Worm (Caenorhabditis elegans) whole organism, young adult: ENCODE results near the gene sri-70.

Source experiments
- B0035.1 ChIP-seq: sonication (generic microtip); optimal IDR thresholded peaks from 2 replicates; lab custom pipeline; 2016; ENCODE audit warnings: missing genetic modification characterization, mild to moderate bottlenecking, missing compliant biosample characterization, missing genotype, missing genetic modification reagents
- B0261.1 ChIP-seq: sonication (generic microtip); optimal IDR thresholded peaks from 2 replicates; lab custom pipeline; 2016; ENCODE audit warnings: mild to moderate bottlenecking, missing genetic modification characterization, moderate library complexity, missing compliant biosample characterization
- B0336.3 ChIP-seq: fragments of 200-800 bp; sonication (Bioruptor generic); IDR thresholded peaks from 2 replicates; pipeline ENCODE4 v1.3.6; 2022; ENCODE audit warnings: missing genetic modification characterization, missing compliant biosample characterization
- C06A6.2 ChIP-seq: fragments of 200-800 bp; sonication (Bioruptor generic); conservative IDR thresholded peaks from 2 replicates; pipeline ENCODE4 v1.3.6; 2022; ENCODE audit warnings: missing genetic modification characterization, missing compliant biosample characterization
- C17E4.6 ChIP-seq: fragments of 200-800 bp; sonication (Bioruptor generic); IDR thresholded peaks from 2 replicates; pipeline ENCODE4 v1.3.6; 2022; ENCODE audit warnings: missing genetic modification reagents, missing genetic modification characterization, missing compliant biosample characterization
- F10E7.11 ChIP-seq: sonication (generic microtip); optimal IDR thresholded peaks from 2 replicates; lab custom pipeline; 2017; ENCODE audit warnings: mild to moderate bottlenecking, missing genetic modification characterization, moderate library complexity, missing compliant biosample characterization
- F22D6.2 ChIP-seq: sonication (generic microtip); optimal IDR thresholded peaks from 2 replicates; lab custom pipeline; 2016; ENCODE audit warnings: mild to moderate bottlenecking, missing genetic modification characterization, missing compliant biosample characterization
- F39B2.1 ChIP-seq: fragments of 200-800 bp; sonication (Bioruptor generic); IDR thresholded peaks from 2 replicates; pipeline ENCODE4 v1.3.6; 2022; ENCODE audit warnings: missing genetic modification reagents, missing genetic modification characterization, missing compliant biosample characterization
- F49E8.2 ChIP-seq: sonication (generic microtip); optimal IDR thresholded peaks from 3 replicates; lab custom pipeline; 2017; ENCODE audit warnings: missing genetic modification characterization, mild to moderate bottlenecking, missing compliant biosample characterization, antibody characterized with exemption, moderate library complexity; ENCODE audit not compliant: insufficient read depth
- F52B5.7 ChIP-seq: sonication (generic microtip); optimal IDR thresholded peaks from 2 replicates; lab custom pipeline; 2016; ENCODE audit warnings: mild to moderate bottlenecking, missing genetic modification characterization, missing compliant biosample characterization
- F57A8.1 ChIP-seq: fragments of 200-800 bp; sonication (Bioruptor generic); optimal IDR thresholded peaks from 2 replicates; lab custom pipeline; 2018; ENCODE audit warnings: mild to moderate bottlenecking, missing genetic modification characterization, moderate library complexity, missing compliant biosample characterization
- F57C9.4 ChIP-seq: sonication (generic microtip); optimal IDR thresholded peaks from 2 replicates; lab custom pipeline; 2017; ENCODE audit warnings: mild to moderate bottlenecking, missing genetic modification characterization, missing compliant biosample characterization
- Y56A3A.18 ChIP-seq: fragments of 200-800 bp; sonication (Bioruptor generic); IDR thresholded peaks from 2 replicates; pipeline ENCODE4 v1.3.6; 2022; ENCODE audit warnings: missing genetic modification reagents, missing genetic modification characterization, missing compliant biosample characterization
- ZK185.1 ChIP-seq: sonication (generic microtip); optimal IDR thresholded peaks from 2 replicates; lab custom pipeline; 2016; ENCODE audit warnings: mild to moderate bottlenecking, missing genetic modification characterization, missing compliant biosample characterization; ENCODE audit not compliant: poor library complexity, severe bottlenecking
- ama-1 ChIP-seq, 3 experiments: fragments of 150-350 bp in 1 of 3; sonication (generic microtip) in 2 of 3; optimal IDR thresholded peaks; 2 replicates each; lab custom pipeline; 2014 to 2018; ENCODE audit warnings: missing biosample characterization in 2 of 3, missing genetic modification characterization in 2 of 3, missing genetic modification reagents in 2 of 3
- aptf-2 ChIP-seq: fragments of 200-800 bp; sonication (Bioruptor generic); conservative IDR thresholded peaks from 2 replicates; pipeline ENCODE4 v1.3.6; 2022; ENCODE audit warnings: missing genetic modification reagents, missing genetic modification characterization, missing compliant biosample characterization
- athp-1 ChIP-seq: sonication (generic microtip); optimal IDR thresholded peaks from 2 replicates; lab custom pipeline; 2017; ENCODE audit warnings: mild to moderate bottlenecking, missing genetic modification characterization, missing compliant biosample characterization
- attf-3 ChIP-seq: fragments of 200-800 bp; sonication (Bioruptor generic); conservative IDR thresholded peaks from 2 replicates; pipeline ENCODE4 v1.3.6; 2022; ENCODE audit warnings: missing genetic modification reagents, missing genetic modification characterization, missing compliant biosample characterization
- attf-5 ChIP-seq: fragments of 200-800 bp; sonication (Bioruptor generic); optimal IDR thresholded peaks from 2 replicates; lab custom pipeline; 2018; ENCODE audit warnings: mild to moderate bottlenecking, missing genetic modification characterization, missing compliant biosample characterization
- attf-6 ChIP-seq: fragments of 200-800 bp; sonication (Bioruptor generic); IDR thresholded peaks from 2 replicates; pipeline ENCODE4 v1.3.6; 2022; ENCODE audit warnings: missing genetic modification reagents, missing genetic modification characterization, missing compliant biosample characterization
- bed-1 ChIP-seq: fragments of 200-800 bp; sonication (Bioruptor generic); IDR thresholded peaks from 2 replicates; pipeline ENCODE4 v1.3.6; 2022; ENCODE audit warnings: missing genetic modification reagents, missing genetic modification characterization, missing compliant biosample characterization
- ceh-40 ChIP-seq: fragments of 200-800 bp; sonication (Bioruptor generic); IDR thresholded peaks from 2 replicates; pipeline ENCODE4 v1.3.6; 2022; ENCODE audit warnings: missing genetic modification characterization, missing compliant biosample characterization
- efl-1 ChIP-seq: fragments of 150-350 bp; optimal IDR thresholded peaks from 2 replicates; lab custom pipeline; 2014; ENCODE audit warnings: missing biosample characterization, missing genetic modification reagents, missing genetic modification characterization
- gei-17 ChIP-seq: fragments of 200-800 bp; sonication (Bioruptor generic); optimal IDR thresholded peaks from 2 replicates; lab custom pipeline; 2018; ENCODE audit warnings: mild to moderate bottlenecking, missing genetic modification characterization, missing compliant biosample characterization
- hlh-26 ChIP-seq: fragments of 200-800 bp; sonication (Bioruptor generic); conservative IDR thresholded peaks from 2 replicates; pipeline ENCODE4 v1.3.6; 2022; ENCODE audit warnings: missing genetic modification reagents, missing genetic modification characterization, missing compliant biosample characterization
- hsf-1 ChIP-seq: fragments of 200-800 bp; sonication (Bioruptor generic); IDR thresholded peaks from 2 replicates; pipeline ENCODE4 v1.3.6; 2022; ENCODE audit warnings: missing genetic modification reagents, missing genetic modification characterization, missing compliant biosample characterization
- lin-26 ChIP-seq: fragments of 200-800 bp; sonication (Bioruptor generic); IDR thresholded peaks from 2 replicates; pipeline ENCODE4 v1.3.6; 2022; ENCODE audit warnings: missing genetic modification reagents, missing genetic modification characterization, missing compliant biosample characterization
- lin-40 ChIP-seq: sonication (generic microtip); optimal IDR thresholded peaks from 2 replicates; lab custom pipeline; 2016; ENCODE audit warnings: missing genetic modification characterization, mild to moderate bottlenecking, missing compliant biosample characterization, missing genotype, missing genetic modification reagents
- lir-1 ChIP-seq: fragments of 200-800 bp; sonication (Bioruptor generic); conservative IDR thresholded peaks from 2 replicates; pipeline ENCODE4 v1.3.6; 2022; ENCODE audit warnings: missing genetic modification reagents, missing genetic modification characterization, missing compliant biosample characterization
- mcd-1 ChIP-seq: fragments of 200-800 bp; sonication (Bioruptor generic); IDR thresholded peaks from 2 replicates; pipeline ENCODE4 v1.3.6; 2022; ENCODE audit warnings: missing genetic modification reagents, missing genetic modification characterization, missing compliant biosample characterization
- mes-4 ChIP-seq: sonication (generic microtip); optimal IDR thresholded peaks from 2 replicates; lab custom pipeline; 2016; ENCODE audit warnings: missing genotype, missing genetic modification characterization, missing compliant biosample characterization
- nfya-1 ChIP-seq: sonication (generic microtip); optimal IDR thresholded peaks from 2 replicates; lab custom pipeline; 2017; ENCODE audit warnings: antibody characterized with exemption, missing compliant biosample characterization, missing genetic modification characterization, borderline replicate concordance; ENCODE audit not compliant: insufficient read depth
- nhr-120 ChIP-seq: fragments of 200-800 bp; sonication (Bioruptor generic); IDR thresholded peaks from 2 replicates; pipeline ENCODE4 v1.3.6; 2022; ENCODE audit warnings: missing genetic modification characterization, missing compliant biosample characterization
- nhr-27 ChIP-seq: fragments of 200-800 bp; sonication (Bioruptor generic); optimal IDR thresholded peaks from 2 replicates; lab custom pipeline; 2018; ENCODE audit warnings: mild to moderate bottlenecking, missing genetic modification characterization, moderate library complexity, missing compliant biosample characterization
- nhr-80 ChIP-seq: sonication (generic microtip); optimal IDR thresholded peaks from 2 replicates; lab custom pipeline; 2016; ENCODE audit warnings: missing genetic modification characterization, missing compliant biosample characterization
- rcor-1 ChIP-seq: fragments of 200-800 bp; sonication (Bioruptor generic); IDR thresholded peaks from 2 replicates; pipeline ENCODE4 v1.3.6; 2022; ENCODE audit warnings: missing genetic modification reagents, missing genetic modification characterization, missing compliant biosample characterization
- sdz-38 ChIP-seq: sonication (generic microtip); optimal IDR thresholded peaks from 2 replicates; lab custom pipeline; 2016; ENCODE audit warnings: missing genotype, missing genetic modification characterization, missing compliant biosample characterization
- snpc-4 ChIP-seq, 5 experiments: fragments of 150-350 bp in 1 of 5; sonication (generic microtip) in 4 of 5; optimal IDR thresholded peaks; 2 replicates each; lab custom pipeline; 2014 to 2018; ENCODE audit warnings: missing genetic modification characterization in 5 of 5, missing biosample characterization in 3 of 5, antibody characterized with exemption in 2 of 5, mild to moderate bottlenecking in 2 of 5, missing compliant biosample characterization in 2 of 5, missing genotype in 2 of 5, moderate library complexity in 2 of 5, missing genetic modification reagents in 1 of 5
- somi-1 ChIP-seq: fragments of 200-800 bp; sonication (Bioruptor generic); optimal IDR thresholded peaks from 2 replicates; lab custom pipeline; 2018; ENCODE audit warnings: mild to moderate bottlenecking, missing genetic modification characterization, missing compliant biosample characterization
- tlf-1 ChIP-seq: fragments of 200-800 bp; sonication (Bioruptor generic); optimal IDR thresholded peaks from 2 replicates; lab custom pipeline; 2018; ENCODE audit warnings: mild to moderate bottlenecking, missing genetic modification characterization, missing compliant biosample characterization
- unc-62 ChIP-seq: fragments of 150-350 bp; optimal IDR thresholded peaks from 2 replicates; lab custom pipeline; 2014; ENCODE audit warnings: missing biosample characterization, missing genetic modification reagents, missing genetic modification characterization
- ztf-22 ChIP-seq: fragments of 200-800 bp; sonication (Bioruptor generic); optimal IDR thresholded peaks from 2 replicates; lab custom pipeline; 2018; ENCODE audit warnings: mild to moderate bottlenecking, missing genetic modification characterization, moderate library complexity, missing compliant biosample characterization

sri-70 gene

ce11 chrV:17284159-17284558 lies 18.7 kb upstream of the sri-70 start:
- no peak for TF ChIP-seq ceh-40 (GFP tag; lab: Robert Waterston, UW)

- no peak for TF ChIP-seq bed-1 (GFP tag; lab: Robert Waterston, UW)
These were observed 10.1 kb upstream of the sri-70 start for ce11 chrV:17292740-17293139.

- no peak for TF ChIP-seq Y56A3A.18 (GFP tag; lab: Robert Waterston, UW)
- no peak for TF ChIP-seq sdz-38
- TF ChIP-seq gei-17 (GFP tag; lab: Kevin White, UChicago) = no peak
- TF ChIP-seq F22D6.2 (tag; lab: Kevin White, UChicago) = no peak
- TF ChIP-seq mes-4 = no peak
- no peak for TF ChIP-seq ZK185.1
- TF ChIP-seq attf-5 (GFP tag; lab: Kevin White, UChicago) = no peak
- no peak for TF ChIP-seq tlf-1 (GFP tag; lab: Kevin White, UChicago)
- no peak for TF ChIP-seq B0035.1 (tag; lab: Kevin White, UChicago)
- no peak for TF ChIP-seq attf-6 (GFP tag; lab: Robert Waterston, UW)
- TF ChIP-seq lir-1 (GFP tag; lab: Robert Waterston, UW) = no peak
- no peak for TF ChIP-seq ztf-22 (GFP tag; lab: Kevin White, UChicago)
- no peak for TF ChIP-seq B0336.3 (GFP tag; lab: Robert Waterston, UW)
- no peak for TF ChIP-seq F57C9.4 (tag; lab: Kevin White, UChicago)
- TF ChIP-seq nhr-80 (tag; lab: Kevin White, UChicago) = no peak
- no peak for TF ChIP-seq F10E7.11 (tag; lab: Kevin White, UChicago)
- no peak for TF ChIP-seq B0261.1 (tag; lab: Kevin White, UChicago)
- TF ChIP-seq lin-26 (GFP tag; lab: Robert Waterston, UW) = no peak
- TF ChIP-seq, all 124 proteins: peak for 0
These were observed 6.4 kb upstream of the sri-70 start for ce11 chrV:17296443-17296842.

ce11 chrV:17298657-17299056 lies 4.2 kb upstream of the sri-70 start:
- no peak for TF ChIP-seq attf-3 (GFP tag; lab: Robert Waterston, UW)
- TF ChIP-seq F57A8.1 (GFP tag; lab: Kevin White, UChicago) = no peak
- TF ChIP-seq C06A6.2 (GFP tag; lab: Robert Waterston, UW) = no peak
- no peak for TF ChIP-seq athp-1 (tag; lab: Kevin White, UChicago)
- no peak for TF ChIP-seq nhr-27 (tag; lab: Kevin White, UChicago)
- TF ChIP-seq rcor-1 = no peak
- TF ChIP-seq B0336.3 (GFP tag; lab: Robert Waterston, UW) = no peak
- TF ChIP-seq hsf-1 (GFP tag; lab: Robert Waterston, UW) = no peak
- TF ChIP-seq F52B5.7 (tag; lab: Kevin White, UChicago) = no peak
- TF ChIP-seq unc-62 (GFP tag; lab: Kevin White, UChicago) = no peak
- no peak for TF ChIP-seq efl-1 (GFP tag; lab: Kevin White, UChicago)
- no peak for TF ChIP-seq hlh-26 (GFP tag; lab: Robert Waterston, UW)
- no peak for TF ChIP-seq ztf-22 (GFP tag; lab: Kevin White, UChicago)
- no peak for TF ChIP-seq mcd-1 (GFP tag; lab: Robert Waterston, UW)
- no peak for TF ChIP-seq F39B2.1
- TF ChIP-seq, all 124 proteins: peak for 0

ce11 chrV:17301375-17301774 lies 1.5 kb upstream of the sri-70 start, which contains the start of gene K10G4.5:
Gene K10G4.5 (minus strand): TSS chrV:17301475.
- TF ChIP-seq F49E8.2 (tag; lab: Kevin White, UChicago) (no peak), lin-40 (no peak), nhr-120 (no peak), somi-1 (no peak), sdz-38 (no peak), gei-17 (GFP tag; lab: Kevin White, UChicago) (no peak), snpc-4 (GFP tag; optimal IDR thresholded peaks at IDR 0.05; lab: Kevin White, UChicago) (no peak), snpc-4 (tag; optimal IDR thresholded peaks at IDR 0.05; lab: Kevin White, UChicago) (no peak), nfya-1 (tag; lab: Kevin White, UChicago) (no peak), C17E4.6 (GFP tag; lab: Robert Waterston, UW) (no peak), aptf-2 (no peak), B0035.1 (tag; lab: Kevin White, UChicago) (no peak), ama-1 (optimal IDR thresholded peaks at IDR 0.05; lab: Kevin White, UChicago) (no peak), ama-1 (GFP tag; optimal IDR thresholded peaks at IDR 0.05; lab: Kevin White, UChicago) (no peak)
